Fruit fly (Drosophila melanogaster): ENCODE results near the gene CG9300.

Gene CG9300

dm6 chr3L:19552136-19552773, at the start of gene CG9300, which contains the start of gene Ltn1:
Gene CG9300, plus strand, starts transcription at chr3L:19552420.
Gene Ltn1, minus strand, starts transcription at chr3L:19552290.
- TF ChIP-seq ttk (optimal IDR thresholded peaks at IDR 0.05): no peak
- no peak for TF ChIP-seq h (optimal IDR thresholded peaks at IDR 0.05)
- TF ChIP-seq Myc (optimal IDR thresholded peaks at IDR 0.05): no peak

DNA sequence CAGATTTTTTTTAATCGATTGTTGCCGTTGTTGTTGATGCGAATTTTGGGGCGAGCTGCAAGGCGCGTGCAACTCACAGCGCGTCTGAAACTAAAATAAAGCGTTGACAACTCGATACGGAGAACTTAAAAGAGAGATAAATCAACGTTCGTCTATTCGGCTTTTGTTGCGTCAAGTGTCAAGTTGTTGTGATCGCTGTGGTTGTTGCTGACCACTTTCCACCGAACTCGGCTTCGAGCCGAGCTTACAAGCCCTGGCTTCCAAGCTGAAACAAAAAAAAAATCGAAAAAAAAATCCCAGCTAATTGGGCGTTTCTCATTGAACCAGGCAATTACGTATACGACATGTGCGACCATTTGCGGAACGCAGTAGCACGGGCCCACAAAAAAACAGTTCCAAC, 48.5 kb upstream of the CG9300 start, which contains the start of gene CG9452:
CG9452 (minus strand) TSS at position 101 of the 400 bp plus-strand sequence.
- TF ChIP-seq psq (optimal IDR thresholded peaks at IDR 0.05) (no peak), h (optimal IDR thresholded peaks at IDR 0.05) (no peak), ttk (optimal IDR thresholded peaks at IDR 0.05) (no peak)

- no peak for TF ChIP-seq h (optimal IDR thresholded peaks at IDR 0.05)
- no peak for TF ChIP-seq Myc (optimal IDR thresholded peaks at IDR 0.05)
- TF ChIP-seq Sin3A (optimal IDR thresholded peaks at IDR 0.05): no peak
- TF ChIP-seq ttk (optimal IDR thresholded peaks at IDR 0.05): no peak
Measured at dm6 chr3L:19504719-19505118, 47.5 kb upstream of the CG9300 start.

dm6 chr3L:19512672-19513071, 39.5 kb upstream of the CG9300 start:
- no peak for TF ChIP-seq Myc (optimal IDR thresholded peaks at IDR 0.05)
- no peak for TF ChIP-seq insv (optimal IDR thresholded peaks at IDR 0.05)
- TF ChIP-seq Sin3A (optimal IDR thresholded peaks at IDR 0.05): no peak
- TF ChIP-seq psq (optimal IDR thresholded peaks at IDR 0.05): no peak
- TF ChIP-seq h (optimal IDR thresholded peaks at IDR 0.05): no peak
- TF ChIP-seq ttk (optimal IDR thresholded peaks at IDR 0.05): no peak

DNA sequence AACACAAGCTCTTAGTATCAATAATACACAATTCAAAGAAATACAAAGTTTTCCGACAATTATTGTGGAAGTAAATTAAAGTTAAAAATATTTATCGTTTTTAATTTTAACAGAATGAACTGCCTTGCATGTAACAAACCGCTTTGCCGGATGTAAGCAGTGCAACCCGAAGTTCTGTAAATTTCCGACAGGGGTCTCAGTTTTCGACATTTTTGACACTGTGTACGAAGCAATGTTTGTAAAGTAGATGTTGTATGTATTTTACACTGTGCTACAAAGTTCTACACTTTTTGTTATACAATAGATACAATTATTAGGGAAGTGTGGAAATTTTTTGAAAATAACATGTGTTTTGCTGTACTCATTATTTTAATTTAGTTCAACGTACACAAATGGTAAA, 35.7 kb upstream of the CG9300 start:
- TF ChIP-seq Sin3A (optimal IDR thresholded peaks at IDR 0.05) (no peak), insv (optimal IDR thresholded peaks at IDR 0.05) (no peak), psq (optimal IDR thresholded peaks at IDR 0.05) (no peak), ttk (optimal IDR thresholded peaks at IDR 0.05) (no peak), h (optimal IDR thresholded peaks at IDR 0.05) (no peak), Myc (optimal IDR thresholded peaks at IDR 0.05) (no peak)

DNA sequence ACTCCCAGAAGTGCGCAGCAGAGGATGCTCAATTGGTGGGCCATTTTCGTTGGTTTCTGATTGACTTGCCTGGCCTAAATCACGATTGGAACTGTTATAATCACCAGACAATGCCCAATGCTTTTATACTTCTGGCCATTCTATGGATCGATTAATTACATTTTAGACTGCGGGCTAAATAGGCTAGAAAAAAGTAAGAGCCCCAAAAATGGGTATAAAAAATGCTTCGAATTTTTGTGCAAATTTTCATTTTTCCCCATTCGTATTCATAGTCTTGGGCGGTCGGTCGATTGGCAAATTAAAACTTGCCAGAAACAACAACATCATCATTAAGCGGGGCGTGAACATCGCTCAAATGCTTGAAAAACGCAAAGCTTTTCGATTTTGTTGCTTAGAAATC, 34.0 kb upstream of the CG9300 start, which contains the start of gene Cpr76Ba:
Cpr76Ba (minus strand) TSS at position 101 of the 400 bp plus-strand sequence.
- no peak for TF ChIP-seq insv (optimal IDR thresholded peaks at IDR 0.05)
- TF ChIP-seq Sin3A (optimal IDR thresholded peaks at IDR 0.05): no peak
- TF ChIP-seq ttk (optimal IDR thresholded peaks at IDR 0.05): no peak
- TF ChIP-seq Myc (optimal IDR thresholded peaks at IDR 0.05): no peak
- TF ChIP-seq psq (optimal IDR thresholded peaks at IDR 0.05): no peak
- no peak for TF ChIP-seq h (optimal IDR thresholded peaks at IDR 0.05)

- TF ChIP-seq insv (optimal IDR thresholded peaks at IDR 0.05) (no peak), Sin3A (optimal IDR thresholded peaks at IDR 0.05) (no peak), h (optimal IDR thresholded peaks at IDR 0.05) (no peak), psq (optimal IDR thresholded peaks at IDR 0.05) (no peak), Myc (optimal IDR thresholded peaks at IDR 0.05) (no peak), ttk (optimal IDR thresholded peaks at IDR 0.05) (no peak)
Measured at dm6 chr3L:19519349-19519748, 32.9 kb upstream of the CG9300 start, which contains the start of gene Cpr76Bb. Gene Cpr76Bb, plus strand, starts transcription at chr3L:19519649.

- TF ChIP-seq ttk (optimal IDR thresholded peaks at IDR 0.05) (no peak), h (optimal IDR thresholded peaks at IDR 0.05) (no peak), insv (optimal IDR thresholded peaks at IDR 0.05) (no peak), Sin3A (optimal IDR thresholded peaks at IDR 0.05) (no peak), psq (optimal IDR thresholded peaks at IDR 0.05) (no peak), Myc (optimal IDR thresholded peaks at IDR 0.05) (no peak)
Measured at dm6 chr3L:19520645-19521044, 31.6 kb upstream of the CG9300 start, which contains the start of gene Cpr76Bc. Gene Cpr76Bc, plus strand, starts transcription at chr3L:19520945.

DNA sequence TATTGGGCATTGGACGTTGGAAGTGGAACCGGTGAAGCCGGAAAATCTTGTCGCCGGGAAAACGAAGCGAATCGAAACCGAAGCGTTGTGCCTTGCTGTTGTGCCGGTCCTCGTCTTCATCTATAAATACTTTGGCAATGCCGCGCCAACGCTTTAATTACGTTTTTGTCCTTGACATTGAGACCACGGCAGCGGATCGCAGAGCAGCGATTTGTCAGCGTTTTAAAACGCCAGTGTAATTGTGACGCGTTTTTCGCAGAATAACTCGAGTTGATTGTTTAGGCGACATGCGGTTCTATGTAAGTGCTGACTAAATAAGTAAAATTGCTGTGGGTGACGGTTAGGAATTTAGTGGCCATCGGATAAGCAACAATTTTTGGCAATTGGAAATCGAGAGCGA, 31.1 kb upstream of the CG9300 start:
- no peak for TF ChIP-seq psq (optimal IDR thresholded peaks at IDR 0.05)
- no peak for TF ChIP-seq Myc (optimal IDR thresholded peaks at IDR 0.05)
- no peak for TF ChIP-seq Sin3A (optimal IDR thresholded peaks at IDR 0.05)
- TF ChIP-seq ttk (optimal IDR thresholded peaks at IDR 0.05): no peak
- TF ChIP-seq h (optimal IDR thresholded peaks at IDR 0.05): no peak
- no peak for TF ChIP-seq insv (optimal IDR thresholded peaks at IDR 0.05)

DNA sequence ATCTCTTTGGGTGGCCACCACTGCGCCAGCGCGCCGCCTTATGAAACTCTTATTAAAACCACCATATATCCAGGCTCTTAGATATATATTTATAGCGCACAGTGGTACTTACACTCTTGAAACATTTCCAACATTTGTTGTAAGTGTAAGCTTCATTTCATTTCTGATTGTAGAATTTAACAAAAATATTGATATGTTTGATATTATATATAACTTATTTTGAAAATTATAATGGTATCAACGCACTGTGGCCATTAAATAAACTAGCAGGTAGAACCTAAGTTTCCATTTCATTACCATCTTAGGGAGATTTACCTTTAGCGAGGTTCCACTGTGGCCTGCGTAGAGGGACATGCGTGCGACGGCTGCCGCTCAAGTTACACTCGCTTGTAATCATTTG, 27.5 kb upstream of the CG9300 start:
- TF ChIP-seq psq (optimal IDR thresholded peaks at IDR 0.05) (no peak), Sin3A (optimal IDR thresholded peaks at IDR 0.05) (no peak), h (optimal IDR thresholded peaks at IDR 0.05) (no peak), insv (optimal IDR thresholded peaks at IDR 0.05) (no peak), Myc (optimal IDR thresholded peaks at IDR 0.05) (no peak), ttk (optimal IDR thresholded peaks at IDR 0.05) (no peak)

- TF ChIP-seq ttk (optimal IDR thresholded peaks at IDR 0.05): no peak
- TF ChIP-seq psq (optimal IDR thresholded peaks at IDR 0.05): no peak
- no peak for TF ChIP-seq insv (optimal IDR thresholded peaks at IDR 0.05)
- TF ChIP-seq Myc (optimal IDR thresholded peaks at IDR 0.05): no peak
- TF ChIP-seq h (optimal IDR thresholded peaks at IDR 0.05): no peak
- no peak for TF ChIP-seq Sin3A (optimal IDR thresholded peaks at IDR 0.05)
Measured at dm6 chr3L:19525736-19526135, 26.5 kb upstream of the CG9300 start.

dm6 chr3L:19528547-19528946, 23.7 kb upstream of the CG9300 start:
- no peak for TF ChIP-seq Sin3A (optimal IDR thresholded peaks at IDR 0.05)
- TF ChIP-seq insv (optimal IDR thresholded peaks at IDR 0.05): no peak
- TF ChIP-seq h (optimal IDR thresholded peaks at IDR 0.05): no peak
- no peak for TF ChIP-seq ttk (optimal IDR thresholded peaks at IDR 0.05)
- no peak for TF ChIP-seq psq (optimal IDR thresholded peaks at IDR 0.05)
- TF ChIP-seq Myc (optimal IDR thresholded peaks at IDR 0.05): no peak

DNA sequence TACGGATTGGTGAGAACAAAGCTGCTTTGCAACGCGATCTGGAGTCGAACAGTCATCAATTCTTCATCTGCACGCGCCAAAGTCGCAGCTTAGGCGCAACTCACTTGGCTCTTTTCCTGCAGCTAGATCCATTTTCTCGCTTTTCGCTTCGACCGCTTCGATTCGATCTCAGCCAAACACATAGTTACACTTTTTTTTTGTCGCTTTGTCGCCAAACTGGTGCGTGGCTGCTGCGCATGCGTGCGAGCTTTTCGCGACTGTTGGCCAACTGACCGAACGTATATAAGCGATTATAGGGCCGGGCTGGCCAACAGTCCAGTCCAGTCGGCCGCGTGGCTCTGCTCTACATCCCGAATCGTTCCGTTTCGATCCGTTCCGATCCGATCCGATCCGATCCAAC, 19.8 kb upstream of the CG9300 start, which contains the start of gene Cpr76Bd:
Cpr76Bd (plus strand) TSS at position 301 of the 400 bp plus-strand sequence.
- TF ChIP-seq Myc (optimal IDR thresholded peaks at IDR 0.05) (no peak), h (optimal IDR thresholded peaks at IDR 0.05) (no peak), ttk (optimal IDR thresholded peaks at IDR 0.05) (no peak), insv (optimal IDR thresholded peaks at IDR 0.05) (no peak), Sin3A (optimal IDR thresholded peaks at IDR 0.05) (no peak), psq (optimal IDR thresholded peaks at IDR 0.05) (no peak)
